Worm (Caenorhabditis elegans): ENCODE results near the gene C50B8.5.

DNA sequence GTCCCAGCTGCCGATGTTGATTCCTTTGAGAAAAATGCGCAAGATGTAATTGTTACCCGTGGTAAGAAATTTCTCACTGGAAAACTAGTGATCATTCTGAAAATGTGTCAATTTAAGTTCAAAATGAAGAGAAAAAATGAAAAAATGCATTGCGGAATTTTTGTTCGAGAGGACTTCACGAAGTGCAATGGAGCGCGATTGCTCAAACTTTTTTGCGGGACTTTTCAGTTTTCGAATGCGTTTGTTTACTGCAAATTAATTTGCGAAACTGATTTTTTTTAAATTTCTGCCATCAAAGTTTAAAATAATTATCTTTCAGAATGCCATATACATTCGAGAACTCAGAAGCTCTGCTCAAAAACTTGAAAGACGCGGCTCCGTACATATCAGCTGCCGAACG is 12.2 kb upstream of the C50B8.5 start, which contains the start of the genes nuaf-1 and bir-2:
- no peak for TF ChIP-seq pha-4 (tag; optimal IDR thresholded peaks at IDR 0.05)
- TF ChIP-seq ceh-9 (tag; optimal IDR thresholded peaks at IDR 0.05): no peak
- no peak for TF ChIP-seq lim-6 (tag; optimal IDR thresholded peaks at IDR 0.05)
- TF ChIP-seq ceh-45 (GFP tag; IDR thresholded peaks at IDR 0.05): no peak
- TF ChIP-seq elt-2 (tag; optimal IDR thresholded peaks at IDR 0.05): no peak
- TF ChIP-seq F13H6.1 (tag; optimal IDR thresholded peaks at IDR 0.05): no peak
- TF ChIP-seq ama-1 (optimal IDR thresholded peaks at IDR 0.05): no peak
- TF ChIP-seq pqm-1 (tag; optimal IDR thresholded peaks at IDR 0.05): no peak
- no peak for TF ChIP-seq eyg-1 (tag; optimal IDR thresholded peaks at IDR 0.05)
- no peak for TF ChIP-seq K02D7.2 (tag; optimal IDR thresholded peaks at IDR 0.05)
- no peak for TF ChIP-seq fkh-6 (tag; optimal IDR thresholded peaks at IDR 0.05)
- no peak for TF ChIP-seq fax-1 (tag; optimal IDR thresholded peaks at IDR 0.05)
- no peak for TF ChIP-seq unc-86 (tag; optimal IDR thresholded peaks at IDR 0.05)
